Worm (Caenorhabditis elegans) whole organism, midembryonic: ENCODE measurements around the gene acox-1.5.

Experiments used
- T22C8.4 ChIP-seq: fragments of 200-800 bp; sonication (Bioruptor generic); IDR thresholded peaks from 2 replicates; pipeline ENCODE4 v1.3.6; 2022; ENCODE audit warnings: missing genetic modification characterization, missing compliant biosample characterization
- med-1 ChIP-seq: sonication (generic microtip); optimal IDR thresholded peaks from 2 replicates; lab custom pipeline; 2017; ENCODE audit warnings: missing genetic modification characterization, mild to moderate bottlenecking, missing compliant biosample characterization, antibody characterized with exemption, missing genetic modification reagents; ENCODE audit not compliant: insufficient read depth
- tab-1 ChIP-seq: fragments of 200-800 bp; sonication (Bioruptor generic); IDR thresholded peaks from 2 replicates; pipeline ENCODE4 v1.3.6; 2022; ENCODE audit warnings: missing genetic modification characterization, missing compliant biosample characterization
- ztf-23 ChIP-seq: fragments of 200-800 bp; sonication (Bioruptor generic); IDR thresholded peaks from 2 replicates; pipeline ENCODE4 v1.3.6; 2022; ENCODE audit warnings: missing genetic modification reagents, missing genetic modification characterization, missing compliant biosample characterization
- ztf-29 ChIP-seq: fragments of 200-800 bp; sonication (Bioruptor generic); IDR thresholded peaks from 2 replicates; pipeline ENCODE4 v1.3.6; 2022; ENCODE audit warnings: missing genetic modification reagents, missing genetic modification characterization, missing compliant biosample characterization

DNA sequence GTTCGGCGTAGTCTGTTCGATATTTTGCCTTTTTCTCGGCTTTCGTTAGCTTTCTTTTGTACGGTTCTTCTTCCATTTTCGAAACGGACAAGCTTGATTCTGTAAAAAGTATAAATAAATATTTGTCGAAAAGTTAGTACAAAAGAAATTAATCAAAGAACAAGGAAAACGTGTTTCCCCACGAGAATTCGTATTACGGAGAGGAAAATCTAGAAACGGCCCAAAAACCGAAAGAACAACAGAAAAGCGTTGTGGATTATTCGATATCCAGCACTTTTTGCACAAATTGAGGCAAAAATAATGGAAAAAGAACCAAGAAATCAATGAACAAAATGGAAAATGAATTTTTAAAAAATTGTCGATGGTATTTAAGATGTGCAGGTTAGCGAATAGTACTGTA is 49.7 kb downstream of the acox-1.5 start, which contains the start of gene mut-7:
- TF ChIP-seq ztf-23 (GFP tag; lab: Robert Waterston, UW) (no peak), med-1 (no peak), tab-1 (GFP tag; lab: Robert Waterston, UW) (no peak), ztf-29 (GFP tag; lab: Robert Waterston, UW) (no peak), T22C8.4 (GFP tag; lab: Robert Waterston, UW) (no peak)
